Fruit fly (Drosophila melanogaster): ENCODE data around the gene CG42811.

- TF ChIP-seq psq (GFP tag; optimal IDR thresholded peaks at IDR 0.05) (no peak), h (GFP tag; optimal IDR thresholded peaks at IDR 0.05) (no peak), sv (GFP tag; optimal IDR thresholded peaks at IDR 0.05) (no peak), dmrt93B (GFP tag; optimal IDR thresholded peaks at IDR 0.05) (no peak), sage (GFP tag; optimal IDR thresholded peaks at IDR 0.05) (no peak), Hnf4 (GFP tag; optimal IDR thresholded peaks at IDR 0.05) (no peak), dsf (GFP tag; optimal IDR thresholded peaks at IDR 0.05; ENCODE audit: borderline replicate concordance) (no peak), fru (GFP tag; optimal IDR thresholded peaks at IDR 0.05) (no peak), Myc (optimal IDR thresholded peaks at IDR 0.05) (no peak), br (GFP tag; optimal IDR thresholded peaks at IDR 0.05) (no peak), tai (GFP tag; optimal IDR thresholded peaks at IDR 0.05) (no peak), OdsH (GFP tag; optimal IDR thresholded peaks at IDR 0.05) (no peak), brk (GFP tag; optimal IDR thresholded peaks at IDR 0.05) (no peak)
Measured at dm6 chr3R:24368064-24368463, 1.0 kb upstream of the CG42811 start, which contains the start of the genes CG42812 and CG33341.

All from whole organism, wandering third instar larva.